Worm (Caenorhabditis elegans) whole organism, young adult: ENCODE data around the gene hira-1.
A peak's percentile ranks its signal among the peaks of the same experiment; 100 is the strongest.

Source experiments
- B0019.2 ChIP-seq: fragments of 200-800 bp; sonication (Bioruptor generic); conservative IDR thresholded peaks from 2 replicates; pipeline ENCODE4 v1.3.6; 2022; ENCODE audit warnings: missing genetic modification reagents, missing genetic modification characterization, missing compliant biosample characterization
- B0261.1 ChIP-seq: sonication (generic microtip); optimal IDR thresholded peaks from 2 replicates; lab custom pipeline; 2016; ENCODE audit warnings: mild to moderate bottlenecking, missing genetic modification characterization, moderate library complexity, missing compliant biosample characterization
- C06A6.2 ChIP-seq: fragments of 200-800 bp; sonication (Bioruptor generic); conservative IDR thresholded peaks from 2 replicates; pipeline ENCODE4 v1.3.6; 2022; ENCODE audit warnings: missing genetic modification characterization, missing compliant biosample characterization
- C17E4.6 ChIP-seq: fragments of 200-800 bp; sonication (Bioruptor generic); IDR thresholded peaks from 2 replicates; pipeline ENCODE4 v1.3.6; 2022; ENCODE audit warnings: missing genetic modification reagents, missing genetic modification characterization, missing compliant biosample characterization
- F22D6.2 ChIP-seq: sonication (generic microtip); optimal IDR thresholded peaks from 2 replicates; lab custom pipeline; 2016; ENCODE audit warnings: mild to moderate bottlenecking, missing genetic modification characterization, missing compliant biosample characterization
- F37B4.10 ChIP-seq: fragments of 200-800 bp; sonication (Bioruptor generic); IDR thresholded peaks from 2 replicates; pipeline ENCODE4 v1.3.6; 2022; ENCODE audit warnings: missing genetic modification characterization, missing compliant biosample characterization
- F39B2.1 ChIP-seq: fragments of 200-800 bp; sonication (Bioruptor generic); IDR thresholded peaks from 2 replicates; pipeline ENCODE4 v1.3.6; 2022; ENCODE audit warnings: missing genetic modification reagents, missing genetic modification characterization, missing compliant biosample characterization
- F49E8.2 ChIP-seq: sonication (generic microtip); optimal IDR thresholded peaks from 3 replicates; lab custom pipeline; 2017; ENCODE audit warnings: missing genetic modification characterization, mild to moderate bottlenecking, missing compliant biosample characterization, antibody characterized with exemption, moderate library complexity; ENCODE audit not compliant: insufficient read depth
- T26A5.8 ChIP-seq: sonication (generic microtip); optimal IDR thresholded peaks from 2 replicates; lab custom pipeline; 2016; ENCODE audit warnings: missing genetic modification characterization, missing compliant biosample characterization
- Y53F4B.3 ChIP-seq: fragments of 200-800 bp; sonication (Bioruptor generic); IDR thresholded peaks from 2 replicates; pipeline ENCODE4 v1.3.6; 2022; ENCODE audit warnings: missing genetic modification reagents, missing genetic modification characterization, missing compliant biosample characterization
- Y53G8AR.9 ChIP-seq: fragments of 200-800 bp; sonication (Bioruptor generic); conservative IDR thresholded peaks from 2 replicates; pipeline ENCODE4 v1.3.6; 2022; ENCODE audit warnings: missing genetic modification reagents, missing genetic modification characterization, missing compliant biosample characterization
- Y67H2A.10 ChIP-seq: fragments of 200-800 bp; sonication (Bioruptor generic); conservative IDR thresholded peaks from 2 replicates; pipeline ENCODE4 v1.3.6; 2022; ENCODE audit warnings: missing genetic modification reagents, missing genetic modification characterization, missing compliant biosample characterization
- Y95B8A.8 ChIP-seq: fragments of 200-800 bp; sonication (Bioruptor generic); IDR thresholded peaks from 2 replicates; pipeline ENCODE4 v1.3.6; 2022; ENCODE audit warnings: missing genetic modification reagents, missing genetic modification characterization, missing compliant biosample characterization
- attf-5 ChIP-seq: fragments of 200-800 bp; sonication (Bioruptor generic); optimal IDR thresholded peaks from 2 replicates; lab custom pipeline; 2018; ENCODE audit warnings: mild to moderate bottlenecking, missing genetic modification characterization, missing compliant biosample characterization
- bed-2 ChIP-seq: fragments of 200-800 bp; sonication (Bioruptor generic); IDR thresholded peaks from 2 replicates; pipeline ENCODE4 v1.3.6; 2022; ENCODE audit warnings: missing genetic modification reagents, missing genetic modification characterization, missing compliant biosample characterization
- cebp-1 ChIP-seq, 2 experiments: fragments of 200-800 bp in 1 of 2; sonication (Bioruptor generic) in 1 of 2; sonication (generic microtip) in 1 of 2; IDR thresholded peaks in 1 of 2; optimal IDR thresholded peaks in 1 of 2; 2 replicates each; pipeline versions ENCODE4 v1.3.6 to Lab custom; 2017 to 2022; ENCODE audit warnings: missing compliant biosample characterization in 2 of 2, missing genetic modification characterization in 2 of 2, mild to moderate bottlenecking in 1 of 2, missing genetic modification reagents in 1 of 2, moderate library complexity in 1 of 2
- ceh-27 ChIP-seq: fragments of 200-800 bp; sonication (Bioruptor generic); optimal IDR thresholded peaks from 2 replicates; lab custom pipeline; 2018; ENCODE audit warnings: mild to moderate bottlenecking, missing genetic modification characterization, moderate library complexity, missing compliant biosample characterization
- die-1 ChIP-seq: sonication (generic microtip); optimal IDR thresholded peaks from 2 replicates; lab custom pipeline; 2016; ENCODE audit warnings: missing genotype, mild to moderate bottlenecking, missing genetic modification characterization, missing compliant biosample characterization
- dox-1 ChIP-seq: fragments of 200-800 bp; sonication (Bioruptor generic); IDR thresholded peaks from 2 replicates; pipeline ENCODE4 v1.3.6; 2022; ENCODE audit warnings: missing genetic modification reagents, missing genetic modification characterization, missing compliant biosample characterization
- efl-1 ChIP-seq: fragments of 150-350 bp; optimal IDR thresholded peaks from 2 replicates; lab custom pipeline; 2014; ENCODE audit warnings: missing biosample characterization, missing genetic modification reagents, missing genetic modification characterization
- ets-4 ChIP-seq: fragments of 200-800 bp; sonication (Bioruptor generic); optimal IDR thresholded peaks from 2 replicates; lab custom pipeline; 2018; ENCODE audit warnings: mild to moderate bottlenecking, missing genetic modification characterization, missing compliant biosample characterization
- gei-17 ChIP-seq: fragments of 200-800 bp; sonication (Bioruptor generic); optimal IDR thresholded peaks from 2 replicates; lab custom pipeline; 2018; ENCODE audit warnings: mild to moderate bottlenecking, missing genetic modification characterization, missing compliant biosample characterization
- hmg-1.2 ChIP-seq: fragments of 200-800 bp; sonication (Bioruptor generic); IDR thresholded peaks from 2 replicates; pipeline ENCODE4 v1.3.6; 2022; ENCODE audit warnings: missing genetic modification reagents, missing genetic modification characterization, missing compliant biosample characterization
- lin-26 ChIP-seq: fragments of 200-800 bp; sonication (Bioruptor generic); IDR thresholded peaks from 2 replicates; pipeline ENCODE4 v1.3.6; 2022; ENCODE audit warnings: missing genetic modification reagents, missing genetic modification characterization, missing compliant biosample characterization
- lin-35 ChIP-seq, 3 experiments: fragments of 150-350 bp in 2 of 3; sonication (generic microtip) in 1 of 3; optimal IDR thresholded peaks; 2 replicates each; lab custom pipeline; 2014 to 2018; ENCODE audit warnings: missing biosample characterization in 3 of 3, missing genetic modification characterization in 3 of 3, missing genetic modification reagents in 3 of 3
- lin-54 ChIP-seq: fragments of 200-800 bp; sonication (Bioruptor generic); optimal IDR thresholded peaks from 2 replicates; lab custom pipeline; 2018; ENCODE audit warnings: mild to moderate bottlenecking, missing genetic modification characterization, missing compliant biosample characterization
- mcd-1 ChIP-seq: fragments of 200-800 bp; sonication (Bioruptor generic); IDR thresholded peaks from 2 replicates; pipeline ENCODE4 v1.3.6; 2022; ENCODE audit warnings: missing genetic modification reagents, missing genetic modification characterization, missing compliant biosample characterization
- nfya-1 ChIP-seq: sonication (generic microtip); optimal IDR thresholded peaks from 2 replicates; lab custom pipeline; 2017; ENCODE audit warnings: antibody characterized with exemption, missing compliant biosample characterization, missing genetic modification characterization, borderline replicate concordance; ENCODE audit not compliant: insufficient read depth
- nhr-120 ChIP-seq: fragments of 200-800 bp; sonication (Bioruptor generic); IDR thresholded peaks from 2 replicates; pipeline ENCODE4 v1.3.6; 2022; ENCODE audit warnings: missing genetic modification characterization, missing compliant biosample characterization
- nhr-80 ChIP-seq: sonication (generic microtip); optimal IDR thresholded peaks from 2 replicates; lab custom pipeline; 2016; ENCODE audit warnings: missing genetic modification characterization, missing compliant biosample characterization
- nhr-90 ChIP-seq: sonication (generic microtip); optimal IDR thresholded peaks from 2 replicates; lab custom pipeline; 2016; ENCODE audit warnings: missing genotype, mild to moderate bottlenecking, missing genetic modification characterization, missing compliant biosample characterization
- pha-4 ChIP-seq: fragments of 150-350 bp; sonication (generic microtip); optimal IDR thresholded peaks from 2 replicates; lab custom pipeline; 2014; ENCODE audit warnings: missing biosample characterization, missing genetic modification reagents, missing genetic modification characterization
- sdz-38 ChIP-seq: sonication (generic microtip); optimal IDR thresholded peaks from 2 replicates; lab custom pipeline; 2016; ENCODE audit warnings: missing genotype, missing genetic modification characterization, missing compliant biosample characterization
- tbx-9 ChIP-seq: sonication (generic microtip); optimal IDR thresholded peaks from 2 replicates; lab custom pipeline; 2016; ENCODE audit warnings: borderline replicate concordance, missing genetic modification characterization, inconsistent platforms, missing compliant biosample characterization
- unc-62 ChIP-seq: fragments of 150-350 bp; optimal IDR thresholded peaks from 2 replicates; lab custom pipeline; 2014; ENCODE audit warnings: missing biosample characterization, missing genetic modification reagents, missing genetic modification characterization
- xnd-1 ChIP-seq: sonication (generic microtip); optimal IDR thresholded peaks from 2 replicates; lab custom pipeline; 2016; ENCODE audit warnings: missing genotype, missing genetic modification reagents, missing genetic modification characterization, missing compliant biosample characterization
- ztf-22 ChIP-seq: fragments of 200-800 bp; sonication (Bioruptor generic); optimal IDR thresholded peaks from 2 replicates; lab custom pipeline; 2018; ENCODE audit warnings: mild to moderate bottlenecking, missing genetic modification characterization, moderate library complexity, missing compliant biosample characterization
- ztf-28 ChIP-seq: fragments of 200-800 bp; sonication (Bioruptor generic); IDR thresholded peaks from 2 replicates; pipeline ENCODE4 v1.3.6; 2022; ENCODE audit warnings: missing genetic modification reagents, missing genetic modification characterization, missing compliant biosample characterization
- ztf-3 ChIP-seq: fragments of 200-800 bp; sonication (Bioruptor generic); optimal IDR thresholded peaks from 2 replicates; lab custom pipeline; 2018; ENCODE audit warnings: mild to moderate bottlenecking, missing genetic modification characterization, missing compliant biosample characterization

Gene hira-1

ce11 chrIII:5190671-5191174 lies at the start of gene hira-1:
TSS of gene hira-1 (plus strand) at chrIII:5191124.
- TF ChIP-seq lin-35 (GFP tag; optimal IDR thresholded peaks at IDR 0.05; lab: Kevin White, UChicago) (peak in 1 of 3 experiments; percentile 42), C06A6.2 (GFP tag; lab: Robert Waterston, UW) (no peak), cebp-1 (GFP tag; IDR thresholded peaks at IDR 0.05; lab: Robert Waterston, UW) (no peak), cebp-1 (tag; optimal IDR thresholded peaks at IDR 0.05; lab: Kevin White, UChicago) (no peak), efl-1 (peak; percentile 60), lin-54 (GFP tag; lab: Kevin White, UChicago) (peak; percentile 37), attf-5 (peak; percentile 17), mcd-1 (GFP tag; lab: Robert Waterston, UW) (peak; percentile 50; the same call in 1 of the 2 replicates)
- TF ChIP-seq, all 124 proteins: peak for 5

ce11 chrIII:5141935-5142334 lies 49.0 kb upstream of the hira-1 start:
- TF ChIP-seq pha-4 (tag; lab: Kevin White, UChicago) (no peak), nhr-80 (peak; percentile 63), F37B4.10 (0 out of 2 replicates have a peak, but pooled peaks have one; percentile 12), unc-62 (GFP tag; lab: Kevin White, UChicago) (peak; percentile 5), Y67H2A.10 (GFP tag; lab: Robert Waterston, UW) (no peak), nhr-120 (no peak), T26A5.8 (no peak), dox-1 (GFP tag; lab: Robert Waterston, UW) (no peak)

- TF ChIP-seq gei-17 (GFP tag; lab: Kevin White, UChicago) (no peak), die-1 (no peak), ztf-22 (GFP tag; lab: Kevin White, UChicago) (no peak), F49E8.2 (tag; lab: Kevin White, UChicago) (no peak), lin-26 (GFP tag; lab: Robert Waterston, UW) (no peak), B0019.2 (no peak)
Measured at ce11 chrIII:5143520-5143919, 47.4 kb upstream of the hira-1 start.

- TF ChIP-seq nhr-90 (tag; lab: Kevin White, UChicago) (no peak), efl-1 (no peak), ceh-27 (no peak), C17E4.6 (GFP tag; lab: Robert Waterston, UW) (no peak)
Measured at ce11 chrIII:5144169-5144568, 46.8 kb upstream of the hira-1 start.

- TF ChIP-seq Y53G8AR.9 (GFP tag; lab: Robert Waterston, UW) (no peak), nhr-80 (peak; percentile 41), bed-2 (GFP tag; lab: Robert Waterston, UW) (no peak)
Measured at ce11 chrIII:5145874-5146273, 45.0 kb upstream of the hira-1 start.

ce11 chrIII:5146749-5147148 lies 44.2 kb upstream of the hira-1 start:
- TF ChIP-seq B0261.1 (tag; lab: Kevin White, UChicago) (no peak), tbx-9 (no peak), Y67H2A.10 (GFP tag; lab: Robert Waterston, UW) (no peak), ztf-28 (GFP tag; lab: Robert Waterston, UW) (no peak), ztf-3 (no peak), Y53F4B.3 (GFP tag; lab: Robert Waterston, UW) (no peak), xnd-1 (tag; lab: Kevin White, UChicago) (no peak), ets-4 (GFP tag; lab: Kevin White, UChicago) (peak; percentile 19), Y53G8AR.9 (GFP tag; lab: Robert Waterston, UW) (no peak), C17E4.6 (GFP tag; lab: Robert Waterston, UW) (0 out of 2 replicates have a peak, but pooled peaks have one; percentile 10), attf-5 (no peak), nhr-90 (tag; lab: Kevin White, UChicago) (no peak), F39B2.1 (GFP tag; lab: Robert Waterston, UW) (no peak), nhr-80 (peak; percentile 74), hmg-1.2 (no peak), dox-1 (GFP tag; lab: Robert Waterston, UW) (0 out of 2 replicates have a peak, but pooled peaks have one; percentile 34), F22D6.2 (tag; lab: Kevin White, UChicago) (no peak), lin-54 (GFP tag; lab: Kevin White, UChicago) (no peak), nfya-1 (tag; lab: Kevin White, UChicago) (no peak), sdz-38 (tag; lab: Kevin White, UChicago) (no peak), Y95B8A.8 (GFP tag; lab: Robert Waterston, UW) (no peak)
